Fruit fly (Drosophila melanogaster) whole organism, prepupa: ENCODE measurements around the gene spn-B.

Experiments used
- Eip75B ChIP-seq: fragments of 200-800 bp; sonication (Bioruptor generic); optimal IDR thresholded peaks from 3 replicates; lab custom pipeline; 2016; ENCODE audit warnings: missing biosample characterization, missing genetic modification characterization
- Hr39 ChIP-seq: fragments of 200-800 bp; sonication (Bioruptor generic); optimal IDR thresholded peaks from 2 replicates; lab custom pipeline; 2016; ENCODE audit warnings: missing biosample characterization, missing genetic modification characterization
- OdsH ChIP-seq: fragments of 200-800 bp; sonication (Bioruptor generic); optimal IDR thresholded peaks from 3 replicates; lab custom pipeline; 2016; ENCODE audit warnings: missing biosample characterization, missing genetic modification characterization
- Sox102F ChIP-seq: fragments of 200-800 bp; sonication (Bioruptor generic); optimal IDR thresholded peaks from 2 replicates; lab custom pipeline; 2016; ENCODE audit warnings: missing biosample characterization, mild to moderate bottlenecking, missing genetic modification characterization
- eg ChIP-seq: fragments of 200-800 bp; sonication (Bioruptor generic); IDR thresholded peaks from 3 replicates; pipeline ENCODE4 v1.3.6; 2022; ENCODE audit warnings: missing biosample characterization, missing genetic modification characterization

DNA sequence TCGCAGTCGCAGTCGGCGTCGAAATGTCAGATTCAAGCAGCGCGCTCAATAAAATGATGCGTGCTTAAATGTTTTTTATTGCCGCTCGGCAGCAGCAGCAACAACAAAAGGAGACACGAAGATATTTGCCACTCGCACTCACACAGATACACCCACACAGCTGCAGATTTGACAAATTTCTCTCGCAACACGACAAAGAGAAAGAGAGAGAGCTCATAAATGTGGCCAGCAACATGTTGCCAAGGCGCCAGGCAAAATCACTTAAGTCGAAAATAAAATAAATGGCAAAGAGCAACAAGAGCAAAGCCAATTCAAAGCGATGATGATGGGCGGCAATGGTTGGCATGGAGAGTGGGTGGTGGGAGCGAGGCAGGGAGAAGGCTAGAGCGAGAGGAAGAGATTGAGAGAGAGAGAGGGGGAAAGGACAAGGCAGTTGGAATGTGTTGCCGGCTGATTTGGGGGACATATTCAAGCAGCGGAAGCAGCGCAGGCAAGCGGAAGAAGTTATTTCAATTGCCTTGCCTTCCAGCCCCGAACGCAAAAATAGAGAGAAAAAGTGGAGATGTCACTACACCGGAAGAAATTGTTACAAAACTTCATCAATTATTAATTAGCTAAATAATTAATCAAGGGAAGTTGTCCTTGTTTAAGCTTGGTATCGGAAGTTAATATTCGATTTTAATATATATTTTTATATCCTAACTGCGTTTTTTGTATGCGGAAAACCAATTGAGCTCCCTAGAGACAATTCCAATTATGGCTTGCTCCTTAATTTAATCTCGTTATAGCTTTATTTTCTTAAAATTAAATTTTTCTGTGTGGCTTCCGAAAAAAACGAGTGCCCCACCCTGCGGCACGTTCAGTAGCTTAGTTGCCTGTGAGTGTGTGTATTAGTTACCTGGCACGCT is 19.2 kb downstream of the spn-B start:
- TF ChIP-seq eg (peak; percentile 33; the same call in 1 of the 3 replicates), OdsH (GFP tag; lab: Kevin White, UChicago) (peak; percentile 54), Sox102F (peak; percentile 6), Hr39 (GFP tag; lab: Kevin White, UChicago) (no peak), Eip75B (GFP tag; lab: Kevin White, UChicago) (peak; percentile 36)
